Worm (Caenorhabditis elegans): Measurements from ENCODE around the gene ceh-84.

DNA sequence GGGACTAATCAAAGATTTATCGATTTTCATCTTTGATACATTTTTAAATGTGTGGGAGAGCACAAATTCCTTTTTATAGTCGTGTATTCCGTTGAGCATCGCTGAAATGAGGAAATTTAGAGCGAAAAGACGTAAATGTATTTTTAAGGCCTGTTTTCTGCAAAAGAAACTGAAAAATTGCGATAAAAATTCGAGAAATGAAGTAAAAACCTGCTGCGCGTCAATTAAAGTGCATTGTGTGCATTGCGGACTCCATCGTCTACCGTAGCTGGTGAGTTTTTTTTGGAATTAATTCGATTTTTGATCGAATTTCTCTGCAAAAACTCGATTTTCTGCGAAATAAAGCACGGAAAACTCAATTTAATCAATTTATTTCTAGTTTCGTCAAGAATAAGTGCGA is 38.7 kb upstream of the ceh-84 start, which contains the start of gene bath-19:
- TF ChIP-seq ceh-28 (tag; optimal IDR thresholded peaks at IDR 0.05) = no peak
- TF ChIP-seq ztf-11 (tag; optimal IDR thresholded peaks at IDR 0.05) = no peak
- TF ChIP-seq mdl-1 (tag; optimal IDR thresholded peaks at IDR 0.05) = no peak
- TF ChIP-seq nhr-67 (tag; optimal IDR thresholded peaks at IDR 0.05) = no peak
- no peak for TF ChIP-seq elt-3 (tag; optimal IDR thresholded peaks at IDR 0.05)
- TF ChIP-seq egl-27 (tag; optimal IDR thresholded peaks at IDR 0.05) = no peak
- TF ChIP-seq elt-1 (tag; optimal IDR thresholded peaks at IDR 0.05) = no peak
- no peak for TF ChIP-seq unc-62 (GFP tag; optimal IDR thresholded peaks at IDR 0.05)

All from whole organism, L3 larva.